Fruit fly (Drosophila melanogaster) whole organism, embryonic: Measurements from ENCODE around the gene CG6654.

Experiments
- Ada2b ChIP-seq: fragments of 200-800 bp; sonication (Bioruptor generic); IDR thresholded peaks from 2 replicates; pipeline ENCODE4 v1.3.6; 2022; ENCODE audit warnings: missing biosample characterization, missing genetic modification characterization
- Atf3 ChIP-seq: fragments of 200-800 bp; sonication (Bioruptor generic); optimal IDR thresholded peaks from 3 replicates; lab custom pipeline; 2016; ENCODE audit warnings: missing biosample characterization, missing genetic modification characterization
- B-H1 ChIP-seq: fragments of 200-800 bp; sonication (Bioruptor generic); IDR thresholded peaks from 3 replicates; pipeline ENCODE4 v1.3.6; 2022; ENCODE audit warnings: missing biosample characterization, missing genetic modification characterization
- Blimp-1 ChIP-seq: fragments of 200-800 bp; sonication (Bioruptor generic); optimal IDR thresholded peaks from 3 replicates; lab custom pipeline; 2018; ENCODE audit warnings: missing biosample characterization, missing genetic modification characterization, mild to moderate bottlenecking, moderate library complexity, missing genetic modification reagents
- CG10267 ChIP-seq: fragments of 200-800 bp; sonication (Bioruptor generic); optimal IDR thresholded peaks from 2 replicates; lab custom pipeline; 2018; ENCODE audit warnings: missing biosample characterization, mild to moderate bottlenecking, missing genetic modification characterization, moderate library complexity
- CG10565 ChIP-seq: fragments of 200-800 bp; sonication (Bioruptor generic); optimal IDR thresholded peaks from 3 replicates; lab custom pipeline; 2016; ENCODE audit warnings: missing biosample characterization, mild to moderate bottlenecking, missing genetic modification characterization
- CG11695 ChIP-seq: fragments of 200-800 bp; sonication (Bioruptor generic); IDR thresholded peaks from 3 replicates; pipeline ENCODE4 v1.3.6; 2022; ENCODE audit warnings: missing biosample characterization, missing genetic modification characterization
- CG12071 ChIP-seq: fragments of 200-800 bp; sonication (Bioruptor generic); optimal IDR thresholded peaks from 3 replicates; lab custom pipeline; 2018; ENCODE audit warnings: missing biosample characterization, mild to moderate bottlenecking, missing genetic modification characterization
- CG13775 ChIP-seq: fragments of 200-800 bp; sonication (Bioruptor generic); optimal IDR thresholded peaks from 3 replicates; lab custom pipeline; 2017; ENCODE audit warnings: missing biosample characterization, mild to moderate bottlenecking, missing genetic modification characterization
- CG14014 ChIP-seq: fragments of 200-800 bp; sonication (Bioruptor generic); IDR thresholded peaks from 2 replicates; pipeline ENCODE4 v1.3.6; 2022; ENCODE audit warnings: missing biosample characterization, missing genetic modification characterization
- CG15073 ChIP-seq: fragments of 200-800 bp; sonication (Bioruptor generic); optimal IDR thresholded peaks from 2 replicates; lab custom pipeline; 2016; ENCODE audit warnings: missing biosample characterization, missing genetic modification characterization
- CG16779 ChIP-seq: fragments of 200-800 bp; sonication (Bioruptor generic); IDR thresholded peaks from 2 replicates; pipeline ENCODE4 v1.3.6; 2022; ENCODE audit warnings: missing biosample characterization, missing genetic modification characterization
- CG17802 ChIP-seq: fragments of 200-800 bp; sonication (Bioruptor generic); optimal IDR thresholded peaks from 2 replicates; lab custom pipeline; 2018; ENCODE audit warnings: missing biosample characterization, mild to moderate bottlenecking, missing genetic modification characterization, moderate library complexity
- CG18476 ChIP-seq: fragments of 200-800 bp; sonication (Bioruptor generic); optimal IDR thresholded peaks from 2 replicates; lab custom pipeline; 2016; ENCODE audit warnings: missing biosample characterization, mild to moderate bottlenecking, missing genetic modification characterization
- CG2129 ChIP-seq: fragments of 200-800 bp; sonication (Bioruptor generic); IDR thresholded peaks from 2 replicates; pipeline ENCODE4 v1.3.6; 2022; ENCODE audit warnings: missing biosample characterization, missing genetic modification characterization; ENCODE audit not compliant: partially characterized antibody
- CG33213 ChIP-seq: fragments of 200-800 bp; sonication (Bioruptor generic); optimal IDR thresholded peaks from 3 replicates; lab custom pipeline; 2016; ENCODE audit warnings: missing biosample characterization, missing genetic modification characterization
- CG34224 ChIP-seq: fragments of 200-800 bp; sonication (Bioruptor generic); IDR thresholded peaks from 3 replicates; pipeline ENCODE4 v1.3.6; 2022; ENCODE audit warnings: missing biosample characterization, missing genetic modification characterization; ENCODE audit not compliant: partially characterized antibody
- CG3847 ChIP-seq: fragments of 200-800 bp; sonication (Bioruptor generic); IDR thresholded peaks from 2 replicates; pipeline ENCODE4 v1.3.6; 2022; ENCODE audit warnings: missing biosample characterization, missing genetic modification characterization
- CG7372 ChIP-seq: fragments of 200-800 bp; sonication (Bioruptor generic); IDR thresholded peaks from 2 replicates; pipeline ENCODE4 v1.3.6; 2022; ENCODE audit warnings: missing biosample characterization, missing genetic modification characterization
- CG7745 ChIP-seq: fragments of 200-800 bp; sonication (Bioruptor generic); optimal IDR thresholded peaks from 2 replicates; lab custom pipeline; 2018; ENCODE audit warnings: missing biosample characterization, mild to moderate bottlenecking, missing genetic modification characterization, moderate library complexity
- CG7928 ChIP-seq: fragments of 200-800 bp; sonication (Bioruptor generic); optimal IDR thresholded peaks from 2 replicates; lab custom pipeline; 2017; ENCODE audit warnings: missing biosample characterization, mild to moderate bottlenecking, missing genetic modification characterization
- CG9215 ChIP-seq: fragments of 200-800 bp; sonication (Bioruptor generic); IDR thresholded peaks from 2 replicates; pipeline ENCODE4 v1.3.6; 2022; ENCODE audit warnings: missing biosample characterization, missing genetic modification characterization
- CG9437 ChIP-seq: fragments of 200-800 bp; sonication (Bioruptor generic); optimal IDR thresholded peaks from 2 replicates; lab custom pipeline; 2018; ENCODE audit warnings: missing biosample characterization, mild to moderate bottlenecking, missing genetic modification characterization
- CG9727 ChIP-seq: fragments of 200-800 bp; sonication (Bioruptor generic); optimal IDR thresholded peaks from 3 replicates; lab custom pipeline; 2017; ENCODE audit warnings: missing biosample characterization, mild to moderate bottlenecking, missing genetic modification characterization
- CHES-1-like ChIP-seq: fragments of 200-800 bp; sonication (Bioruptor generic); optimal IDR thresholded peaks from 2 replicates; lab custom pipeline; 2016; ENCODE audit warnings: missing biosample characterization, missing genetic modification characterization
- CTCF ChIP-seq: fragments of 200-800 bp; sonication (Bioruptor generic); optimal IDR thresholded peaks from 2 replicates; lab custom pipeline; 2017; ENCODE audit warnings: missing biosample characterization, mild to moderate bottlenecking, missing genetic modification characterization, moderate library complexity
- Dip3 ChIP-seq: fragments of 200-800 bp; sonication (Bioruptor generic); optimal IDR thresholded peaks from 3 replicates; lab custom pipeline; 2016; ENCODE audit warnings: missing biosample characterization, missing genetic modification characterization
- Fer3 ChIP-seq: fragments of 200-800 bp; sonication (Bioruptor generic); optimal IDR thresholded peaks from 2 replicates; lab custom pipeline; 2018; ENCODE audit warnings: missing biosample characterization, mild to moderate bottlenecking, missing genetic modification characterization, moderate library complexity
- Kr ChIP-seq: fragments of 200-800 bp; sonication (Bioruptor generic); optimal IDR thresholded peaks from 2 replicates; lab custom pipeline; 2017; ENCODE audit warnings: missing biosample characterization, mild to moderate bottlenecking, missing genetic modification characterization
- MTF-1 ChIP-seq: fragments of 200-800 bp; sonication (Bioruptor generic); optimal IDR thresholded peaks from 2 replicates; lab custom pipeline; 2018; ENCODE audit warnings: missing biosample characterization, mild to moderate bottlenecking, missing genetic modification characterization, borderline replicate concordance
- NfI ChIP-seq: fragments of 200-800 bp; sonication (Bioruptor generic); optimal IDR thresholded peaks from 3 replicates; lab custom pipeline; 2018; ENCODE audit warnings: missing biosample characterization, mild to moderate bottlenecking, missing genetic modification characterization, moderate library complexity
- ap ChIP-seq: fragments of 200-800 bp; sonication (Bioruptor generic); IDR thresholded peaks from 2 replicates; pipeline ENCODE4 v1.3.6; 2022; ENCODE audit warnings: missing biosample characterization, missing genetic modification characterization
- chinmo ChIP-seq: fragments of 200-800 bp; sonication (Bioruptor generic); IDR thresholded peaks from 4 replicates; pipeline ENCODE4 v1.3.6; 2022; ENCODE audit warnings: missing biosample characterization, missing genetic modification characterization; ENCODE audit not compliant: partially characterized antibody
- corto ChIP-seq: fragments of 200-800 bp; sonication (Bioruptor generic); optimal IDR thresholded peaks from 2 replicates; lab custom pipeline; 2016; ENCODE audit warnings: missing biosample characterization, mild to moderate bottlenecking, missing genetic modification characterization, moderate library complexity
- disco-r ChIP-seq: fragments of 200-800 bp; sonication (Bioruptor generic); optimal IDR thresholded peaks from 2 replicates; lab custom pipeline; 2016; ENCODE audit warnings: missing biosample characterization, missing genetic modification characterization
- dmrt11E ChIP-seq: fragments of 200-800 bp; sonication (Bioruptor generic); optimal IDR thresholded peaks from 3 replicates; lab custom pipeline; 2018; ENCODE audit warnings: missing biosample characterization, mild to moderate bottlenecking, missing genetic modification characterization, moderate library complexity
- fd3F ChIP-seq: fragments of 200-800 bp; sonication (Bioruptor generic); optimal IDR thresholded peaks from 2 replicates; lab custom pipeline; 2018; ENCODE audit warnings: missing biosample characterization, mild to moderate bottlenecking, missing genetic modification characterization, moderate library complexity
- ftz-f1 ChIP-seq: fragments of 200-800 bp; sonication (Bioruptor generic); optimal IDR thresholded peaks from 2 replicates; lab custom pipeline; 2016; ENCODE audit warnings: missing biosample characterization, missing genetic modification characterization
- gcm2 ChIP-seq: fragments of 200-800 bp; sonication (Bioruptor generic); optimal IDR thresholded peaks from 2 replicates; lab custom pipeline; 2016; ENCODE audit warnings: missing biosample characterization, missing genetic modification characterization
- gem ChIP-seq: fragments of 200-800 bp; sonication (Bioruptor generic); optimal IDR thresholded peaks from 2 replicates; lab custom pipeline; 2019; ENCODE audit warnings: missing biosample characterization, mild to moderate bottlenecking, missing genetic modification characterization, moderate library complexity
- grn ChIP-seq: fragments of 200-800 bp; sonication (Bioruptor generic); optimal IDR thresholded peaks from 3 replicates; lab custom pipeline; 2017; ENCODE audit warnings: missing biosample characterization, missing genetic modification characterization
- lola ChIP-seq, 3 experiments: fragments of >200 bp in 2 of 3; fragments of 200-800 bp in 1 of 3; sonication (Bioruptor generic) in 1 of 3; optimal IDR thresholded peaks; 2 replicates each; lab custom pipeline; 2017 to 2019; ENCODE audit warnings: missing biosample characterization in 3 of 3, missing genetic modification characterization in 3 of 3, mild to moderate bottlenecking in 1 of 3, moderate library complexity in 1 of 3
- peb ChIP-seq: fragments of 200-800 bp; sonication (Bioruptor generic); IDR thresholded peaks from 2 replicates; pipeline ENCODE4 v1.3.6; 2022; ENCODE audit warnings: missing biosample characterization, missing genetic modification characterization
- pros ChIP-seq: fragments of 200-800 bp; sonication (Bioruptor generic); optimal IDR thresholded peaks from 3 replicates; lab custom pipeline; 2019; ENCODE audit warnings: missing biosample characterization, mild to moderate bottlenecking, missing genetic modification characterization, moderate library complexity
- so ChIP-seq: fragments of 200-800 bp; sonication (Bioruptor generic); IDR thresholded peaks from 3 replicates; pipeline ENCODE4 v1.3.6; 2022; ENCODE audit warnings: missing biosample characterization, missing genetic modification characterization
- twi ChIP-seq: fragments of 200-800 bp; optimal IDR thresholded peaks from 2 replicates; lab custom pipeline; 2019; ENCODE audit warnings: missing biosample characterization, mild to moderate bottlenecking, missing genetic modification characterization, moderate library complexity
- unc-4 ChIP-seq: fragments of 200-800 bp; sonication (Bioruptor generic); IDR thresholded peaks from 2 replicates; pipeline ENCODE4 v1.3.6; 2022; ENCODE audit warnings: missing biosample characterization, missing genetic modification characterization; ENCODE audit not compliant: partially characterized antibody
- zfh1 ChIP-seq: fragments of 200-800 bp; sonication (Bioruptor generic); IDR thresholded peaks from 3 replicates; pipeline ENCODE4 v1.3.6; 2022; ENCODE audit warnings: missing biosample characterization, missing genetic modification characterization

CG6654 gene

DNA sequence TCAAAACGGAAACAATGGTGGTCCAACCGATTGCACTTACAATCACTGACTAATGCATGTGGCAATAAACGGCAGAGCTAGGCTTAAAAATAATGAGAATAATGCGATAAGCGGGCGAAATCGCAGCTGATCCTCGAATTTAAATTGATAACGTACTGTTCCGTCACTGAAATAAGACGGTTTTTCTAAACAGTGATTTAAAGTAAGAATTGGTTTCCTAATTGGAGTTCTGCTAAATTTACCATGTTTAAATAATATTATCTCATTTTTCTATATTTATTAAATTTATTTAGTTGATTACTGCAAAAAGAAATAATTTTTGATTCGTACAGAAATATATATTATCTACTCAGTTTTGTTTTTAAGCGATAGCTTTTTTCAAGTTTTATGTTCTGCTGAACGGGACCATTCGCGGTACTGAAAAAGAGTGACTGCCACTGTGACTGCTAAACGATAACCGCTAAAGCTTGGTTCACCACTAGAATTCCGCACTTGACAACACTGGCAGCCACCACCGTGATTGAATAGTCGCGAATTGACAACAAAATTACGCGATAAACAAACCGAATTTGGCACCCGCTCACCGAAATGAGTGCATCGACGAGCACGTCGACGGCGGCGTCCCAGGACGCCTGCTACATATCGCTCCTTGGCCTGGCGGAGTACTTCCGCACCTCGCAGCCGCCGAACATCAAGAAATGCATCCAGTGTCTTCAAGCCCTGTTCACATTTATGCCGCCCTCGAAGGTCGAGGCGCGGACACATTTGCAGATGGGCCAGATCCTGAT, 4.6 kb downstream of the CG6654 start, which contains the start of the genes Spn88Eb and Mau2 (continued):
- TF ChIP-seq Blimp-1 (GFP tag; lab: Kevin White, UChicago), result no peak
- TF ChIP-seq peb, result 0 out of 2 replicates have a peak, but pooled peaks have one; percentile 33
- TF ChIP-seq grn (GFP tag; lab: Kevin White, UChicago), result no peak
- no peak; the same call in 2 of the 3 replicates for TF ChIP-seq CG11695 (GFP tag; lab: Robert Waterston, UW)
- peak in 1 of 3 experiments; percentile 32 for TF ChIP-seq lola (GFP tag; optimal IDR thresholded peaks at IDR 0.05; lab: Kevin White, UChicago)
- TF ChIP-seq CG2129 (GFP tag; lab: Robert Waterston, UW), result no peak; the same call in 1 of the 2 replicates
- TF ChIP-seq twi (tag; lab: Kevin White, UChicago), result no peak
- TF ChIP-seq Fer3 (tag; lab: Kevin White, UChicago), result peak; percentile 53
- peak; percentile 62 for TF ChIP-seq Dip3 (GFP tag; lab: Kevin White, UChicago)
- TF ChIP-seq disco-r (GFP tag; lab: Kevin White, UChicago), result peak; percentile 1
- TF ChIP-seq Kr (GFP tag; lab: Kevin White, UChicago), result no peak
- peak; percentile 36 for TF ChIP-seq CG14014 (GFP tag; lab: Robert Waterston, UW)
- peak; percentile 71; the same call in 1 of the 2 replicates for TF ChIP-seq CG7372 (GFP tag; lab: Robert Waterston, UW)
- TF ChIP-seq CG33213 (GFP tag; lab: Kevin White, UChicago), result no peak
- peak; percentile 48 for TF ChIP-seq CG9727 (GFP tag; lab: Kevin White, UChicago)
- TF ChIP-seq CG9437, result peak; percentile 38
- 0 out of 2 replicates have a peak, but pooled peaks have one; percentile 38 for TF ChIP-seq CG16779
- peak; percentile 98 for TF ChIP-seq CG17802 (tag; lab: Kevin White, UChicago)
- peak; percentile 13 for TF ChIP-seq CG18476 (GFP tag; lab: Kevin White, UChicago)
- TF ChIP-seq ap, result no peak
- peak; percentile 94 for TF ChIP-seq CG10267
- TF ChIP-seq gem (tag; lab: Kevin White, UChicago), result no peak
- peak; percentile 76 for TF ChIP-seq zfh1
- TF ChIP-seq so (GFP tag; lab: Robert Waterston, UW), result peak; percentile 52; the same call in 1 of the 3 replicates
- peak; percentile 90 for TF ChIP-seq ftz-f1 (GFP tag; lab: Kevin White, UChicago)
- peak; percentile 17 for TF ChIP-seq CG7928 (GFP tag; lab: Kevin White, UChicago)
- TF ChIP-seq B-H1 (GFP tag; lab: Robert Waterston, UW), result peak; percentile 57; the same call in 2 of the 3 replicates
- no peak for TF ChIP-seq CG15073 (GFP tag; lab: Kevin White, UChicago)
- no peak for TF ChIP-seq pros (GFP tag; lab: Kevin White, UChicago)
- peak; percentile 4 for TF ChIP-seq MTF-1 (GFP tag; lab: Kevin White, UChicago)
- no peak for TF ChIP-seq CG10565 (GFP tag; lab: Kevin White, UChicago)
- peak; percentile 76 for TF ChIP-seq CG9215 (GFP tag; lab: Robert Waterston, UW)
- TF ChIP-seq corto (GFP tag; lab: Kevin White, UChicago), result no peak
- peak; percentile 34 for TF ChIP-seq fd3F (GFP tag; lab: Kevin White, UChicago)
- TF ChIP-seq Atf3 (GFP tag; lab: Kevin White, UChicago), result no peak
- no peak for TF ChIP-seq gcm2 (GFP tag; lab: Kevin White, UChicago)
- TF ChIP-seq CG12071, result no peak
- peak; percentile 72 for TF ChIP-seq unc-4 (GFP tag; lab: Robert Waterston, UW)
- no peak for TF ChIP-seq dmrt11E
- no peak for TF ChIP-seq CG7745
- peak; percentile 18 for TF ChIP-seq CG13775
- TF ChIP-seq CG3847 (GFP tag; lab: Robert Waterston, UW), result peak; percentile 91
- no peak for TF ChIP-seq CTCF (GFP tag; lab: Kevin White, UChicago)
- TF ChIP-seq Ada2b, result 0 out of 2 replicates have a peak, but pooled peaks have one; percentile 24
- TF ChIP-seq chinmo (GFP tag; lab: Robert Waterston, UW), result 0 out of 4 replicates have a peak, but pooled peaks have one; percentile 52
- TF ChIP-seq NfI (GFP tag; lab: Kevin White, UChicago), result peak; percentile 73
- peak; percentile 78 for TF ChIP-seq CHES-1-like (GFP tag; lab: Kevin White, UChicago)
- peak; percentile 67 for TF ChIP-seq CG34224 (GFP tag; lab: Robert Waterston, UW)
